Worm (Caenorhabditis elegans): ENCODE measurements around the gene srbc-8.

ce11 chrV:7525695-7526094 is 40.8 kb upstream of the srbc-8 start, which contains the start of gene C54F6.18:
- TF ChIP-seq unc-62 (GFP tag; optimal IDR thresholded peaks at IDR 0.05) (no peak), fos-1 (tag; optimal IDR thresholded peaks at IDR 0.05) (no peak), aly-2 (tag; optimal IDR thresholded peaks at IDR 0.05) (no peak), skn-1 (tag; optimal IDR thresholded peaks at IDR 0.05) (no peak), nhr-12 (tag; optimal IDR thresholded peaks at IDR 0.05) (no peak), lsy-2 (tag; optimal IDR thresholded peaks at IDR 0.05) (no peak), nhr-11 (tag; optimal IDR thresholded peaks at IDR 0.05) (no peak), ceh-16 (tag; optimal IDR thresholded peaks at IDR 0.05) (no peak), ztf-4 (tag; optimal IDR thresholded peaks at IDR 0.05) (no peak), lin-11 (tag; optimal IDR thresholded peaks at IDR 0.05) (no peak)
